Worm (Caenorhabditis elegans): Measurements from ENCODE around the gene CD4.11.

DNA sequence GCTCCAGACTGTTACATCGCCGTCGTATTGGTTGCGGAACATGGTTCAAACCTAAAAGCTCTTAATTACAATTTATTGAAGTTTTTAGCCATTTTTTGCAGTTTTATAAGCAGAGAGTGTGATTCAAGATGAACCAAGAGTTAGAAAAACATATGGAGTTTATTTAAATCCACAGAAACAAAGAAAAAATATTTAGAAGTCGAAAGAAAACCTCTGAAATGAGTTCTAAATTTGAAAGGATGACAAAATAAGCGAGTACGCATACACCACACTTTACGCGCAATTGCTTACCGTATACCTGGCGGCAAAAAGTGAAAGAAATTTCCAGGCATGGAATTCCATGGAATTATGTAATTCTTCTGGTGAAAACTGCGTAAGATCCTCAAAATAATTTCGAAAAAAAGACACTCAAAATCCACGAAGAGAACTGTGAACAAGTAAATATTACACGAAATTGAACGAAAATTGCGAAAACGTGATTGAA, 598 bp upstream of the CD4.11 start, which contains the start of gene pas-6:
- TF ChIP-seq daf-12 (tag; optimal IDR thresholded peaks at IDR 0.05) = no peak
- no peak for TF ChIP-seq ama-1 (optimal IDR thresholded peaks at IDR 0.05)
- no peak for TF ChIP-seq snpc-4 (tag; optimal IDR thresholded peaks at IDR 0.05)
- TF ChIP-seq ztf-11 (tag; optimal IDR thresholded peaks at IDR 0.05) = no peak
- TF ChIP-seq nhr-11 (tag; optimal IDR thresholded peaks at IDR 0.05) = no peak
- no peak for TF ChIP-seq nhr-237 (tag; optimal IDR thresholded peaks at IDR 0.05)
- no peak for TF ChIP-seq fos-1 (tag; optimal IDR thresholded peaks at IDR 0.05)
- no peak for TF ChIP-seq pqm-1 (tag; optimal IDR thresholded peaks at IDR 0.05)
- TF ChIP-seq unc-130 (GFP tag; optimal IDR thresholded peaks at IDR 0.05) = no peak
- no peak for TF ChIP-seq attf-4 (tag; optimal IDR thresholded peaks at IDR 0.05)

All from whole organism, L4 larva.